Worm (Caenorhabditis elegans): Measurements from ENCODE around the gene T16G1.18.

Gene T16G1.18

ce11 chrV:12904054-12904453, 47.0 kb upstream of the T16G1.18 start, which contains the start of gene ttr-27:
TSS of gene ttr-27 (minus strand) at chrV:12904098.
- no peak for TF ChIP-seq K09A11.1 (tag; optimal IDR thresholded peaks at IDR 0.05; ENCODE audit: insufficient read depth)

DNA sequence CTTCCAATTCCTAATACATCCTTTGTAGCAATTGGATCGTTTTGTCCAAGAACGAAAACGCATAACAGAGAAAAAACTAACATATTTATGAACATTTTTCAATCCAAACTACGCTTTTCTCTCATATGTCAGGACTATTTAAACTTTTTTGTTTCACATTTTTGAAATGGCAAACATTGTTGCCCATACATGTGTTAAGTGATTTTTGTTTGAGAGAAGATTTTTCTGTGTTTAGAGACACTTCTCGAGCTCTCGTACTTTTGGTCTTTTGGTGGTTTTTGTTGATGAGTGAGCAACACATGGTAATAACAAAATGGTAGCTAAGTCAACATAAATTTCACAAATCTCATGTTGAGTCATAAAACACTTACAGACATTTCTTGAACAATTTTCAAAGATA, 46.0 kb upstream of the T16G1.18 start, which contains the start of gene ttr-28:
Gene ttr-28, minus strand, starts transcription at position 101 of the 400 bp plus-strand sequence.
- no peak for TF ChIP-seq gmeb-2 (tag; optimal IDR thresholded peaks at IDR 0.05)
- TF ChIP-seq ceh-6 (GFP tag; optimal IDR thresholded peaks at IDR 0.05): no peak

DNA sequence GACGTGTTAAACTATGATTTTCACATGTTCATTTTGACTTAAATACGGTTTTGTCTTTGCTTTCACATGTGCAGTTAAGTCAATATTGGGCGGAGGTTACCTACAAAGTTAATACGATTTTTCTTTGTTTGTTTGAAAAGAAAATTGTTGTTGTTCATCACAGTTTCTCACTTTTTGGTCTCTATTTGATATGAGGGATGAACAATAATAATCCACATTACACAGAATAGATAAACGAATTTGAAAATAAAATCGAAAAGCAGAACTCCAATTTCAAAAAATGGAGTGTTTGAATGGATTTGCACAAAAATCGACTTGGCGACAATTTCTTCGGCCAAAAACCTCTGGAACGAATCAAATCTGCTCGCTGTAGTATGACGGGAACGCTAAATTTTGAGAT, 44.4 kb upstream of the T16G1.18 start, which contains the start of gene ttr-29:
Gene ttr-29, minus strand, starts transcription at position 101 of the 400 bp plus-strand sequence.
- TF ChIP-seq zip-5 (tag; optimal IDR thresholded peaks at IDR 0.05) (no peak), pag-3 (tag; optimal IDR thresholded peaks at IDR 0.05; ENCODE audit: borderline replicate concordance) (no peak), unc-3 (GFP tag; conservative IDR thresholded peaks at IDR 0.05) (no peak), unc-3 (tag; optimal IDR thresholded peaks at IDR 0.05) (no peak), K02D7.2 (tag; optimal IDR thresholded peaks at IDR 0.05) (no peak), dmd-4 (tag; optimal IDR thresholded peaks at IDR 0.05; ENCODE audit: borderline replicate concordance) (no peak), ceh-9 (tag; optimal IDR thresholded peaks at IDR 0.05) (no peak), odd-2 (tag; optimal IDR thresholded peaks at IDR 0.05) (no peak), ceh-45 (GFP tag; IDR thresholded peaks at IDR 0.05) (no peak)

DNA sequence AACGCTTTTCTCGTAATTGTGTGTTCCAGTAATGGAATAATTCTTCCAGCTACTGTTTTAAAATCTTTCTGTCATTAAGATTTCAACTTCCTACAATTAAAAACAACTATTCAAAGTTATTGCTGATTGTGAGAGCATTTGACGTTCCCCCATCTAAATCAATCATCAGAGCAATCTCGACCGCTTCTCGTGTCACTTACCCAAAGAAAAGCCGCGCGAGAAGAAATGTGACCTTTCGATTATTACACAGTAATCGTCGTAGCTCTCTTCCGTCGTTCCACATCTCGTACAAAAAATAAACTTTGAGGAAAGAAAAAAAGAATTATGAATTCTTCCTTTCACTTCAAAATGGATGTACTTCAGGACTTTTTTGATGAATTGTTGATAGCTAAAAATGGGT, 43.7 kb upstream of the T16G1.18 start:
- TF ChIP-seq unc-55 (GFP tag; optimal IDR thresholded peaks at IDR 0.05) (peak; percentile 73), sdc-2 (tag; optimal IDR thresholded peaks at IDR 0.05) (no peak)

DNA sequence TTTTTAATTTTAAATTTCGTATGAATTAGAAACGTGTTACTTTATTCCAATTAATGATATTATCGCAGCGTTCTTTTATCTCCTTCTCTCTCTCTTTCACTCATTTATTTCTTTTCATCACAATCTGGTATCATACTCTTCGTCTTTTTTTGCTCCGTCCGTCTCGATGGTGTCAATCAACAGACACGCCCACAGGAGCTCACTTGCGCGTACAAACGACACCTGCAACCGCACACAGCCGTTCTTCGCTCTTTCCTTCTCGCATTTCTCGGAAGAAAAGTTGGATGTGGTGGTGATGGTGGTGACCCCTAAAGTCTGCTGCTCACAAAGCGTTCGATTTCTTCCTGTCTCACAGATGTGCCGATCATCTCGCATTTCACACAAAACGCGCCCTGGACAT, 42.5 kb upstream of the T16G1.18 start:
- TF ChIP-seq Y22D7AL.16 (tag; optimal IDR thresholded peaks at IDR 0.05) (no peak), ceh-19 (GFP tag; optimal IDR thresholded peaks at IDR 0.05) (no peak), zip-5 (tag; optimal IDR thresholded peaks at IDR 0.05) (no peak), unc-3 (GFP tag; conservative IDR thresholded peaks at IDR 0.05) (no peak), unc-3 (tag; optimal IDR thresholded peaks at IDR 0.05) (no peak), dmd-4 (tag; optimal IDR thresholded peaks at IDR 0.05; ENCODE audit: borderline replicate concordance) (no peak), ceh-34 (tag; optimal IDR thresholded peaks at IDR 0.05) (peak; percentile 6)

DNA sequence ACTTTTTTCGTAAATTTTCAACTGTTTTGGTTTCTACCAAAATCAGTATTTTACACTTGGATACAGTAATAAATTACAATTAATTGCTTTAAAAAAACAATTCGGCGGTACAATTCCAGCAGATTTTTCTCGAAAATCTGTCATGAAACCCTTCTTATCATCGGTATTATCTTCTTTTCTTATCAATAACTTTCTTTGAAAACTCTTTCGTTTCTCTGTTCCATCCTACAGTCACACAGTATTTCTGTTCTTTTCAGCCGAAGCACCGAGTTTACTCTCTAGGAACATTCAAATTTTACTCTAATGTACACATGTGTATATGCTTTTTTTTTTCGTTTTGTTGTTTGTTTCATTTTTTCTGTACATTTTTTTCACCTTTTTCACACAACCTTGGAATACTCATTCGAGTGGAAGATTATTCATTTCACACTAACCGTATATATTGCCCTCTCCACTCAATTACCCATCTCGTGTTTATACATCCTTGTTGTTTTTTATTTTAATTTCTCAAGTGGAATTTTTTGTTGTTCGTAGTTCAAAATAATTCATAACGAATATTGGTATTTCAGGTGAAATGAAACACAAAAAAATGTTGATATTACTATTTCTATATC, 41.5 kb upstream of the T16G1.18 start, which contains the start of gene nid-1:
Gene nid-1, plus strand, starts transcription at position 564 of the 614 bp plus-strand sequence.
- TF ChIP-seq C38D4.7 (GFP tag; optimal IDR thresholded peaks at IDR 0.05): no peak
- TF ChIP-seq elt-2 (tag; optimal IDR thresholded peaks at IDR 0.05): peak; percentile 68
- no peak for TF ChIP-seq che-1 (tag; optimal IDR thresholded peaks at IDR 0.05)

DNA sequence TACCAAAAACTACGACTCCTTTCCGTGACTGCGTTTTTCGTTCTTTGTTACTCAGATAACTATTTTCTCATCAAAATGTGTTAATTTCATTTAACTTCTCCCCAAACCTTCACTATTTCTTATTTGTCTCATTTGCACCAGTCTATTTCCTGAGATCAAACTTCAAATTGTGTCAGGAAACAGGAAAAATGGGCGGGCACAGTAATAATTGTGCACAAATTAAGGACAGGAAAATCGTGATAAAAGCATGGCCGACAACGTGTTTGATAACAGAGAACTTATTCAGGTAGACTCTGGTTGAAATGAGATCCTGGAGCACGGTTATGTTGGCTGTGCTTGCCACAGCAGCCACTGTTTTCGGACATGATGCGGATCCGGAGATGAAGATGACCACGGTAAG, 31.4 kb upstream of the T16G1.18 start, which contains the start of gene lipl-1:
Gene lipl-1, plus strand, starts transcription at position 282 of the 400 bp plus-strand sequence.
- TF ChIP-seq nhr-232 (tag; optimal IDR thresholded peaks at IDR 0.05) (no peak), fkh-10 (GFP tag; optimal IDR thresholded peaks at IDR 0.05) (no peak), ama-1 (optimal IDR thresholded peaks at IDR 0.05) (no peak), elt-4 (tag; optimal IDR thresholded peaks at IDR 0.05) (no peak), mec-3 (tag; optimal IDR thresholded peaks at IDR 0.05; ENCODE audit: borderline replicate concordance) (no peak), pax-1 (tag; optimal IDR thresholded peaks at IDR 0.05) (no peak), ceh-22 (tag; optimal IDR thresholded peaks at IDR 0.05) (no peak), F13H6.1 (tag; optimal IDR thresholded peaks at IDR 0.05) (no peak), ceh-18 (tag; optimal IDR thresholded peaks at IDR 0.05) (no peak), dve-1 (tag; optimal IDR thresholded peaks at IDR 0.05) (no peak), ceh-6 (GFP tag; optimal IDR thresholded peaks at IDR 0.05) (no peak), madf-2 (tag; optimal IDR thresholded peaks at IDR 0.05) (no peak), ahr-1 (tag; optimal IDR thresholded peaks at IDR 0.05) (no peak), tbx-2 (tag; optimal IDR thresholded peaks at IDR 0.05) (no peak), nfya-1 (tag; optimal IDR thresholded peaks at IDR 0.05) (no peak), K02D7.2 (tag; optimal IDR thresholded peaks at IDR 0.05) (no peak), sox-2 (GFP tag; IDR thresholded peaks at IDR 0.05) (no peak), odd-2 (tag; optimal IDR thresholded peaks at IDR 0.05) (no peak)
